Worm (Caenorhabditis elegans) whole organism, early embryonic: Measurements from ENCODE around the gene prmn-1.

Experiments
- B0310.2 ChIP-seq: sonication (generic microtip); optimal IDR thresholded peaks from 2 replicates; lab custom pipeline; 2016; ENCODE audit warnings: mild to moderate bottlenecking, missing genetic modification characterization, missing compliant biosample characterization
- aly-1 ChIP-seq: sonication (generic microtip); optimal IDR thresholded peaks from 2 replicates; lab custom pipeline; 2016; ENCODE audit warnings: missing genetic modification characterization, missing compliant biosample characterization
- ama-1 ChIP-seq: fragments of 150-350 bp; optimal IDR thresholded peaks from 2 replicates; lab custom pipeline; 2014
- ceh-13 ChIP-seq: fragments of 200-800 bp; sonication (Bioruptor generic); optimal IDR thresholded peaks from 2 replicates; lab custom pipeline; 2018; ENCODE audit warnings: mild to moderate bottlenecking, missing genetic modification characterization, missing compliant biosample characterization
- ets-7 ChIP-seq: sonication (generic microtip); optimal IDR thresholded peaks from 2 replicates; lab custom pipeline; 2016; ENCODE audit warnings: missing genotype, missing genetic modification characterization, missing compliant biosample characterization
- flt-1 ChIP-seq: fragments of 200-800 bp; sonication (Bioruptor generic); IDR thresholded peaks from 2 replicates; pipeline ENCODE4 v1.3.6; 2022; ENCODE audit warnings: missing genetic modification characterization, missing compliant biosample characterization
- scrt-1 ChIP-seq: fragments of 200-800 bp; sonication (Bioruptor generic); IDR thresholded peaks from 2 replicates; pipeline ENCODE4 v1.3.6; 2022; ENCODE audit warnings: missing genetic modification characterization, missing compliant biosample characterization
- sea-1 ChIP-seq: fragments of 200-800 bp; sonication (Bioruptor generic); conservative IDR thresholded peaks from 2 replicates; pipeline ENCODE4 v1.3.6; 2022; ENCODE audit warnings: missing genetic modification characterization, missing compliant biosample characterization
- tbx-11 ChIP-seq: fragments of 200-800 bp; sonication (Bioruptor generic); IDR thresholded peaks from 2 replicates; pipeline ENCODE4 v1.3.6; 2022; ENCODE audit warnings: missing genetic modification characterization, missing compliant biosample characterization
- tbx-37 ChIP-seq: fragments of 200-800 bp; sonication (Bioruptor generic); conservative IDR thresholded peaks from 2 replicates; pipeline ENCODE4 v1.3.6; 2022; ENCODE audit warnings: missing genetic modification reagents, missing genetic modification characterization, missing compliant biosample characterization

DNA sequence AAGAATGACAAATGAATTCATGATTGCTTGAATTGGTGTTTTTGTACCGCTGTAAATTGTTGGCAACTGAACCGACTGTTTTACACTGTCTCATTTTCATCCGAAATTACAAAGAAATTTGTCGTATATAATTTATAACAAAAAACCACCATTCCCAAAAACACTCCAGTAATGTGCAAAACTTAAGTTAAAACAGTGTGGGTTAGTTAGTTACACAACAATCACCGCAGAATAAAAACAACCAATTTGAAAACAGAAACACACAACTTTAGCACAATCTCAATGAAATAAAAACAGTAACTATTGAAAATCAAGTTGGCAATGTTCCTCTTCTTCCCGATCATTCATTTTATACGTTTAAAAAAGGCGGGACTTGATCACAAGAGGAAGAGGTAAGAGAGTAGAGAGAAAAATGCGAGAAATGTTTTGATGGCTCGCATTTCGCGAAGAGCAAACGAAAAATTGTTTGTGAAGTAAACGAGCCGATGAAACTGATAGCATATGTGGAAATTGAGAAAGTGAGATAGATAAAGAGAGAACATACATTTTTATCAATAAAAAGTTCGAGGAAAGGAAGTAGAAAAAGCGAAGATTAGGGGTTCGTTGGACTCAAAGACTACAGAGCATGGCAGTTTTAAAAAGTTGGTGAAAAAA, 22.9 kb downstream of the prmn-1 start, which contains the start of gene F08B12.4:
- TF ChIP-seq tbx-11 (no peak), ama-1 (no peak), aly-1 (tag; lab: Kevin White, UChicago) (no peak), sea-1 (GFP tag; lab: Robert Waterston, UW) (no peak), B0310.2 (no peak), flt-1 (GFP tag; lab: Robert Waterston, UW) (no peak), ceh-13 (GFP tag; lab: Kevin White, UChicago) (no peak), scrt-1 (GFP tag; lab: Robert Waterston, UW) (no peak), ets-7 (tag; lab: Kevin White, UChicago) (no peak), tbx-37 (GFP tag; lab: Robert Waterston, UW) (no peak)
